Fruit fly (Drosophila melanogaster): ENCODE data around the gene CG17646.

Gene CG17646

DNA sequence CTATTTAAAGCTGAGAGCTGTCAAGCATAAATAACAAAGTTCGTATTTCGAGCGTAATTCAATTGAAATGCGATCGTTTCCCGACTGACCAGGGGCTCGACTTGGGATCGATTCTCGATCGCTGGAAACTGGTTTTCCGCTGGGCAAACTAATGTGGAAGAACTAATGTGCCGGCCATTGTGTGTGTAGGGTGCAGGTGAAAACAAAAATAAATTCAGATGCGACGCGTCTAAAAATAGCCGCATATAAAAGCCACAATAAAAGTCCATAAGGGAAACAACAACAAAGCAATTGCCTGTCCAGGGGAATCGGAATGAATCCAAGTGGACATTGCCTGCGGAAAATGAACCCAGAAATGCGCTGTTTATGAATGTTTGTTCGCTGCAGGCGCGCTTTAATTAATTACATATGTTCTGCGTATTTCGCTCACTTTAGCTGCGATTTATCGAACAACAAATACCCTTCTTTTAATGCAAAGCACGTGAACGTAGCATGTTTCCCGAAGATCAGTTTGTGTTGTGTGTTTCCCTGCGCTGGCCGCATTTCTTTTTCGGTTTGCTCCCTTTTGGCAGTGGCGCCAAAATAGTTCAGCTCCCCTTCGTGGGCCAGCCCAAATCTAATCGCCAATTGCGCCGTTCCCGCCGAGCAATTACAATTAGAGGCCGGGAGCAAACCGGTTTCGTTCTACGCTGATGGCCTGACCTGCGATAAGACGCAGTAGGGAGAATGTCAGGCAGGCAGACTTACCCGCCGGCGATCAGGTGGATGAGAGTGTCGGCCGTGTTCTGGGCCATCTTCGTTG is 9.0 kb upstream of the CG17646 start:
- TF ChIP-seq Dll (optimal IDR thresholded peaks at IDR 0.05) (no peak), CG8478 (optimal IDR thresholded peaks at IDR 0.05) (no peak), usp (GFP tag; optimal IDR thresholded peaks at IDR 0.05) (no peak), psq (optimal IDR thresholded peaks at IDR 0.05) (no peak), EcR (GFP tag; optimal IDR thresholded peaks at IDR 0.05) (no peak), pan (optimal IDR thresholded peaks at IDR 0.05) (no peak)

DNA sequence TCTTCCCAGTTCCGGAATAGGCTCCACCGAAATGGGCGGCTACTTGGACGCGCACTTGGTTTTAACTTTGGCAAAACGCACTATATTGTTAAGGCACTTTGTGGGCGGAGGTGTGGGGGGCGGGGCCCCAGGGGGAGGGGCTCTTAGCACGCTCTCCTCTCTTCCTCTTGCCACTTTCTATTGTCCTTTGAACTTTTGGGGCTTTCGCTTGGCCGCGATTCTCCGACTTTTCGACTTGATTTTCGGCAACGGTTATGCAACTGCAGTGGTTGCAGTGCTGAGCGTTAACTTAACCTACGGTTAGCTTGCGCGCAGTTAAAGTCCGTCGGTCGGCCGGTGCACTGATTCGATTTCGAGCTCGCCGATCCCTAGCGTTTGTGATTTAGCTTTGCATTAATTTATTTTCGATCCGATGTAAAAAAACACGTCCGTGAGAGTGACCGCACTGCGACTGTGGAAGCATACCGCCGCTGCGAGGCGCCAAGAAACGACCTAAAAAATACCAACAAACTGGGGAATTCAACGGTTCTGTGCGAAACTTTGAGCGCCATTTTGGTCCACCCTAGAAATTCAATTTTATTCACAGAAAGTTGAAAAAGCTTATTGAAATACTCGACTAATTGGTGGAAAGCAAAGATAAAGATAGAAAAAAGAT is 8.3 kb upstream of the CG17646 start, which contains the start of gene Rim2:
TSS of gene Rim2 (minus strand) at position 452 of the 655 bp plus-strand sequence.
- TF ChIP-seq psq (optimal IDR thresholded peaks at IDR 0.05) (no peak), Dll (optimal IDR thresholded peaks at IDR 0.05) (no peak), usp (GFP tag; optimal IDR thresholded peaks at IDR 0.05) (no peak), pan (optimal IDR thresholded peaks at IDR 0.05) (no peak), EcR (GFP tag; optimal IDR thresholded peaks at IDR 0.05) (no peak), CG8478 (optimal IDR thresholded peaks at IDR 0.05) (no peak)

DNA sequence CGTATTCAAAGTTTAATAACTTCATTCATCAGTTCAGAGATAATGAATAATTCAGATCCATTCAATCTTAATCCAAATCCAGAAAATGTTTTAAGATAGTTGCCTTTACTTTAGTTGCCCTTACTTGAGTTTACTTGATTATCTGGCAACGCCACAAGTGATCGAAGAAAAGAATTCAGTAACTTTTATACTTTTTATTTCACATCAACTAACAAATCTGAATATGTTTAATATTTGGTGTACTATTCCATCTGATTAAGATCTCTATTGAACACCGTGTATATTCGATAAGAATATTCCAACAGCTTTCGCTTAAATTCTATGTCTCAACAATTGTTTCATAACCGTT is 7.8 kb upstream of the CG17646 start:
- no peak for TF ChIP-seq psq (optimal IDR thresholded peaks at IDR 0.05)

DNA sequence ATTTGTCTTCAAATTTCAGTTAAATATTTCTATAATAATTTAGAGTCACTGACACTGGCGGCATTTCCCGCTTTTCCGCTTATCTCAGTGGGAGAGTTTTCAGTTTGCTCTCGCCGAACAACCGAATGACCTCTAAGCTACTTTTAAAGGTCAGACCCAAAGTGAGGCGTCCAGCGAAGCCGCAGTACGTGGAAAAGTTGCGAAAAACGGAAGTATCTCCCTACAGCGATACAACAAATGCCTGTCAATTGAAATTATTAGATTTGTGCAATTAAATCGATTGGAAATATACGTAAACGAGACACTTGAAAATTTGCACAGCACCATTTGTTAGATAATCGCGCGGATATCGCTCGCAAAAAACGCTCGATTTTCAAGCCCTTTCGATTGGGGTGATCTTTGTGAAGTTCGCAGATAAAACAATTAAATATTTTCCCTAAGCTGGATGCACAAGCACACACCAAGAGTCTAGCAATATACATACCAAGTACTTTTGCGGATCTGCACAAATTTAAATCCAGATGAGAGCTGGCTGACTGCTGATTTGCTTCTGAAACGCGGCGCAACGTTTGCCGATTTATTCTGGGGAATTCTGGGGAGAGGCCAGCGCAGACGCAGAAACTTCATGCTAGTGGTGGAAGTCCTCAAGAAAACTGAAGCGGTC is 5.0 kb upstream of the CG17646 start:
- TF ChIP-seq CG8478 (optimal IDR thresholded peaks at IDR 0.05) (no peak), usp (GFP tag; optimal IDR thresholded peaks at IDR 0.05) (no peak), EcR (GFP tag; optimal IDR thresholded peaks at IDR 0.05) (peak in 1 of 2 experiments; percentile 18)

DNA sequence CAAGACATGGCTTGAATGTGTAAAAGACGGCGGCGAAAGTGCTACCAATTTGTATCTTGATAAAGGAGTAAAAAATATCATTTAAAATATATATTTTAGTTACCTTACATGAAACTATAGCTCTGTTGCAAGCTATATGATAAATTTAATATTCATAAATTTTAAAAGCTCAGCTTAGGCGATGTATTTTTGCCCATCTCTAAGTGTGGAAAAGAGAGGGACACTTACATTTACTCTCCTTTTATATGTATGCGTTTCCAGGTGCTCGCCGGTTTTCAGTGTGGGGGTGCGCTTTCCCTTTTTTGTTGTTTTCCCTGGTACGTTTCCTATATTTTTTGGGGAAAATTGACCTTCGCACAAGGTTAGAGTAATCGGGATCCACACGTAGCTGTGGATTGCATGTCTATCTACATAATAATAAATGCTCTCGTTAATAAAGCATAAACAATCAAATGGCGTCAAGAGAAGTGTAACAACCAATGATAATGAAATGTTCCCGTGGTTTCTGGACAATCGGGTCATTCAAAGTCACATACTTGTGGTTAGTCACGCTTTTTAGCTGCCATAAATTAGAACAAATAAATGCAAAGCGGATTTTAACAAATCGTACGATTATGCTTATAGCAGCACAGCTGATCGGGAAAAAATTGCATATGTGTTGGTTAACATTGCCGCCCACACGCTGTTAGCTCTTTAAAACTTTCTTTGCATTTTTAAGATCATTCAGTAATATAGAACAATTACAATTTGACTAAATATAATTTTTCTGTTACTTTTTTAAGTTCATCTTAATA is 4.3 kb upstream of the CG17646 start:
- TF ChIP-seq usp (GFP tag; optimal IDR thresholded peaks at IDR 0.05), result no peak
- no peak for TF ChIP-seq EcR (GFP tag; optimal IDR thresholded peaks at IDR 0.05)

DNA sequence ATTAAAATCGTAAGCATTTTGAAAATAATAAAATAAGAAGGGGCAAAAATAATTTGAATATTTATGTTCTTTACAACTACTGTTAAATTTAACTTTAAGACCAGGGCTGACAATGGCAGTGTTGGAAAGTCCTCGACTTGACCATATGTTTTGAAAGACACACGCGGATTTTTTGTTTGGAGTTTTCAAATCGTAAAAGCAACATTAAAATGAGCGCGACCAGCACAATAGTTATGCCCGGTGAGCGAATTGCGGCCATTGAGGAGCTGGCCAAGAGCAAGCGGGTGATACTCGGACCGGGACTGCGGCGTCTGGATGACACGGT is 3.7 kb upstream of the CG17646 start, which contains the start of gene Rrp40:
TSS of gene Rrp40 (plus strand) at position 113 of the 325 bp plus-strand sequence.
- TF ChIP-seq psq (optimal IDR thresholded peaks at IDR 0.05), result no peak
- no peak for TF ChIP-seq EcR (GFP tag; optimal IDR thresholded peaks at IDR 0.05)
- TF ChIP-seq pan (optimal IDR thresholded peaks at IDR 0.05), result no peak
- TF ChIP-seq CG8478 (optimal IDR thresholded peaks at IDR 0.05), result no peak
- TF ChIP-seq usp (GFP tag; optimal IDR thresholded peaks at IDR 0.05), result no peak
- TF ChIP-seq Dll (optimal IDR thresholded peaks at IDR 0.05), result no peak

DNA sequence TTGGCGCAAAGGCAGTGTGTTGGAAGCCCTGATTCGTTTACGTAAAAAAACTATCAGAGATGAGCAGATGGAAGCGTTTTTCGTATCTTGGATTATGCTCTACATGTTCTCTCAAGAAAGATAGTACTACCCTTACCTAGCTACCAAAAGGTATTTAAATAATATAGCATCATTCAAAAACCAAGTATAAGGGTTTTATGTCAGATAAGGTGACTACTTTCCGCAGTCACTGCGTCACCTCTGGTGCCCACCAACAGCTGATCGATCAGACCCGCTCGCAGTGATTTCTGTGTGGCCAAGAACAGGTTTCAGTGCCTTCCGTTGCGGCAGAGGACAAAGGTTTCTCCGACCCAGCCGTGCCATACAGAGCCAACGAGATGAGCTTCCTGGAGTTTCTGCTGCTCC is 2.7 kb upstream of the CG17646 start, which contains the start of the genes Eno and CG31937:
TSS of gene Eno (minus strand) at position 30 of the 405 bp plus-strand sequence.
TSS of gene CG31937 (plus strand) at position 281 of the 405 bp plus-strand sequence.
- TF ChIP-seq psq (optimal IDR thresholded peaks at IDR 0.05), result no peak
- TF ChIP-seq EcR (GFP tag; optimal IDR thresholded peaks at IDR 0.05), result no peak
- TF ChIP-seq pan (optimal IDR thresholded peaks at IDR 0.05), result no peak
- TF ChIP-seq CG8478 (optimal IDR thresholded peaks at IDR 0.05), result no peak
- no peak for TF ChIP-seq usp (GFP tag; optimal IDR thresholded peaks at IDR 0.05)
- TF ChIP-seq Dll (optimal IDR thresholded peaks at IDR 0.05), result no peak

DNA sequence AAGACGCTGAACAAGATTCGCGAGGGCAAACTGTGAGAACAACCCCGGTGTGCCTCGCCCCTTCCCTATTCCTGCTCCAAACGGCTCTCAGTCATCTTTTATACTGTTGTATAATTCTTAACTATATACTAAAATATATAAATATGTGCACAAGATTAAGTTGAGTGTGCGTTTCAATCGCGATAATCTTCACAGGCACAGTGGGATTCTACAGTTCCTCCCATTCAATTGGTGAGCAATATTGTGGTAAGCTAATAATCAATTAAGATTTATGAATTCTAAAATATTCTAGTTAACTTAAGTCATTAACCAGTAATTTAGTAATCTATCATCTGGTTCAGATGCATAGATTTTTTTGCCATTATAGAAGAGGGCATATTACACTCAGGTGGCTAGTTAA is 1.4 kb upstream of the CG17646 start:
- no peak for TF ChIP-seq pan (optimal IDR thresholded peaks at IDR 0.05)
- no peak for TF ChIP-seq usp (GFP tag; optimal IDR thresholded peaks at IDR 0.05)
- TF ChIP-seq CG8478 (optimal IDR thresholded peaks at IDR 0.05), result no peak
- no peak for TF ChIP-seq Dll (optimal IDR thresholded peaks at IDR 0.05)
- no peak for TF ChIP-seq psq (optimal IDR thresholded peaks at IDR 0.05)
- no peak for TF ChIP-seq EcR (GFP tag; optimal IDR thresholded peaks at IDR 0.05)

DNA sequence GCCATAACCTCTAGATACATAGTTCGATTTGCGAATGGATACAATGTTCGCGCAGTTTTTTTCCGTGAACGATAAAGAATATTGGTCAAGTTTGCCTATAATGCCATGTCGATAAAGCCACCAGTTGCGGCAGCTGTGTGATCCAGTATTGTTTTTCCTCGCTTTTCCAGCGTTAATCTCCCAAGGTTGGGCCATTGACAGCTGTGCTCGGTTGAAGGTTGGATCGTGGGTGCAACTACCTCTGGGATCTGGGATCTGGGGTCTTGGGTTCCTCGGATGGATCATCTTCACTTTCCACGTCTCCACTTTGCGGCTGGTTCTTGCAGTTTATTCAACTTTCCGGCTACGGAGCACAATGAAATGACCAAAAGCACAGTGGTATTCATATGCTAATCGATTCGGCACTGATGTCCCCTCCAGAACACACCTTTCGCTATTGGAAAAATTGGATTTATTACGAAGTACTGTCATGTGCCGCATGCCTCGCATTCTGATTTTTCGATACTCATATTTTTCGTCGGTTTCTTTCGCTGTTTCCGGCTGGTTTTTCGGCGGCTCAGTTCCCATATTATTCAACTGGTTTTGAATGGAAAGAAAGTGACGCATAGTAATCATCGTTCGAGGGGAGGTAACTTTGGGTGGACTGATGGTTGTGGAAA is 960 bp downstream of the CG17646 start:
- TF ChIP-seq EcR (GFP tag; optimal IDR thresholded peaks at IDR 0.05) (peak in 1 of 2 experiments; percentile 53), pan (optimal IDR thresholded peaks at IDR 0.05) (no peak)

DNA sequence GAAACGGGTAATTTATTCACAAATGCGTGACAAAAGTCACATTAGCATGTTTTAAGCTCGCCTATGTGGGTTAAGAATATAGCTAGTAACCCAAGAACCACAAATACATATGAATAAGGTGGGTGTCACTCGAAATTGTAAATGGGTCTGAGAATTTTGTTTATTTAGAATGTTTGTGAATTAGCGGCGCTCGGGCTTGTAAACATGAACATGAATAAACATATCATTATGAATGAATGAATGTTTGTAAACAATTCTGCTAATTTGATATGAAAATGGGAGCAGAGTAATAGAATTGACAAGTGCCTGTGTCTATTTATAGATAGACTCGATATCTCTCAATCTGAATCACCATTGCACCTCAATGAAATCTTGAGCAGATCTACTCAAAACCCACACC is 2.8 kb downstream of the CG17646 start:
- TF ChIP-seq pan (optimal IDR thresholded peaks at IDR 0.05) (no peak), EcR (GFP tag; optimal IDR thresholded peaks at IDR 0.05) (no peak), Dll (optimal IDR thresholded peaks at IDR 0.05) (no peak), psq (optimal IDR thresholded peaks at IDR 0.05) (no peak), CG8478 (optimal IDR thresholded peaks at IDR 0.05) (no peak), usp (GFP tag; optimal IDR thresholded peaks at IDR 0.05) (no peak)

DNA sequence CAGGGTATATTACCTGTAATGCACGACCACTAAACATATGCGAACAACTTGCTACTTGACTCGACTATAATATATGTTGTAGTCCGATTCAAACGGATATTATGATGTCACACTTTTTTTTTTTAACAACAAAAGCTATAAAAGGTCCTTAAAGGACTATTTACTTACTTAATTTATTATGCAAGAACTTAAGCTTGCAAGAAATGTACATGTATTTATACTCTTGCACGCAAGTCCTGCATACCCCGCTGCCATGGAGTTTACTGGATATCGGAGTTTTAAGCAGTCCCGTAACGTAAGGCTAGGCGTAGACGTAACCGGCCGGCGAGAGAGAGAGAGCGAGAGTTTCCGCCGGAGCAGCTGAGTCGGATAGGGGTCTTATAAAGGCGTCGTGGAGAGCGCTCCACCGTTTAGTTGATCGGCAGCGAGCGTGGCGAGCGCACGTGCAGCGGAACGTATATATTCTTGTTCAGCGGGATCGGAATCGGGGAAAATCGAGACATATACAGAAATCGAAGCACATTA is 4.8 kb downstream of the CG17646 start:
- peak; percentile 49 for TF ChIP-seq pan (optimal IDR thresholded peaks at IDR 0.05)
- no peak for TF ChIP-seq psq (optimal IDR thresholded peaks at IDR 0.05)
